Fruit fly (Drosophila melanogaster) whole organism, prepupa: Measurements from ENCODE around the gene CG10098.

Experiments
- CG11294 ChIP-seq: fragments of 200-800 bp; sonication (Bioruptor generic); IDR thresholded peaks from 2 replicates; pipeline ENCODE4 v1.3.6; 2022; ENCODE audit warnings: missing biosample characterization, missing genetic modification characterization
- CG16779 ChIP-seq: fragments of 200-800 bp; sonication (Bioruptor generic); optimal IDR thresholded peaks from 3 replicates; lab custom pipeline; 2017; ENCODE audit warnings: missing biosample characterization, mild to moderate bottlenecking, missing genetic modification characterization
- CG31627 ChIP-seq: fragments of 200-800 bp; sonication (Bioruptor generic); optimal IDR thresholded peaks from 3 replicates; lab custom pipeline; 2016; ENCODE audit warnings: missing biosample characterization, missing genetic modification characterization
- CG34406 ChIP-seq: fragments of 200-800 bp; sonication (Bioruptor generic); optimal IDR thresholded peaks from 3 replicates; lab custom pipeline; 2016; ENCODE audit warnings: missing biosample characterization, missing genetic modification characterization
- CG3919 ChIP-seq: fragments of 200-800 bp; sonication (Bioruptor generic); optimal IDR thresholded peaks from 3 replicates; lab custom pipeline; 2016; ENCODE audit warnings: missing biosample characterization, missing genetic modification characterization
- CG4318 ChIP-seq: fragments of 200-800 bp; sonication (Bioruptor generic); optimal IDR thresholded peaks from 3 replicates; lab custom pipeline; 2017; ENCODE audit warnings: missing biosample characterization, mild to moderate bottlenecking, missing genetic modification characterization
- CG6163 ChIP-seq: fragments of 200-800 bp; sonication (Bioruptor generic); IDR thresholded peaks from 3 replicates; pipeline ENCODE4 v1.3.6; 2022; ENCODE audit warnings: missing biosample characterization, missing genetic modification characterization
- CG6854 ChIP-seq: fragments of 200-800 bp; sonication (Bioruptor generic); optimal IDR thresholded peaks from 2 replicates; lab custom pipeline; 2017; ENCODE audit warnings: missing biosample characterization, mild to moderate bottlenecking, missing genetic modification characterization
- CG9139 ChIP-seq: fragments of 200-800 bp; sonication (Bioruptor generic); optimal IDR thresholded peaks from 3 replicates; lab custom pipeline; 2017; ENCODE audit warnings: missing biosample characterization, mild to moderate bottlenecking, missing genetic modification characterization
- Ets21C ChIP-seq: fragments of 200-800 bp; sonication (Bioruptor generic); optimal IDR thresholded peaks from 3 replicates; lab custom pipeline; 2016; ENCODE audit warnings: missing biosample characterization, missing genetic modification characterization
- Lpt ChIP-seq: fragments of 200-800 bp; sonication (Bioruptor generic); optimal IDR thresholded peaks from 3 replicates; lab custom pipeline; 2016; ENCODE audit warnings: missing biosample characterization, missing genetic modification characterization
- Smox ChIP-seq: fragments of 200-800 bp; sonication (Bioruptor generic); optimal IDR thresholded peaks from 3 replicates; lab custom pipeline; 2016; ENCODE audit warnings: missing biosample characterization, missing genetic modification characterization
- net ChIP-seq: fragments of 200-800 bp; sonication (Bioruptor generic); optimal IDR thresholded peaks from 3 replicates; lab custom pipeline; 2016; ENCODE audit warnings: missing biosample characterization, missing genetic modification characterization
- salr ChIP-seq, 2 experiments: fragments of 200-800 bp; sonication (Bioruptor generic); optimal IDR thresholded peaks; 3 replicates each; lab custom pipeline; 2016 to 2018; ENCODE audit warnings: missing biosample characterization in 2 of 2, missing genetic modification characterization in 2 of 2, mild to moderate bottlenecking in 1 of 2

- TF ChIP-seq CG34406 (no peak), CG6163 (GFP tag; lab: Robert Waterston, UW) (no peak), CG16779 (tag; lab: Kevin White, UChicago) (no peak), salr (GFP tag; optimal IDR thresholded peaks at IDR 0.05; lab: Kevin White, UChicago) (no peak), CG3919 (GFP tag; lab: Kevin White, UChicago) (no peak), Lpt (GFP tag; lab: Kevin White, UChicago) (no peak), Ets21C (GFP tag; lab: Kevin White, UChicago) (no peak), Smox (no peak), CG6854 (GFP tag; lab: Kevin White, UChicago) (no peak), CG9139 (GFP tag; lab: Kevin White, UChicago) (no peak), CG4318 (GFP tag; lab: Kevin White, UChicago) (no peak), CG11294 (GFP tag; lab: Robert Waterston, UW) (no peak), net (no peak), CG31627 (no peak)
Observed at dm6 chr3R:7111206-7111858, 13.0 kb upstream of the CG10098 start.
